Worm (Caenorhabditis elegans) whole organism, L3 larva: ENCODE results near the gene smex-1.

ENCODE experiments used
- R02D3.7 ChIP-seq: fragments of 150-350 bp; optimal IDR thresholded peaks from 2 replicates; lab custom pipeline; 2014; ENCODE audit warnings: missing biosample characterization, missing genetic modification characterization
- aly-2 ChIP-seq: fragments of 150-350 bp; optimal IDR thresholded peaks from 2 replicates; lab custom pipeline; 2014; ENCODE audit warnings: missing biosample characterization, missing genetic modification characterization
- ama-1 ChIP-seq: fragments of 150-350 bp; optimal IDR thresholded peaks from 2 replicates; lab custom pipeline; 2018
- ceh-28 ChIP-seq: fragments of 150-350 bp; optimal IDR thresholded peaks from 2 replicates; lab custom pipeline; 2014; ENCODE audit warnings: missing biosample characterization, missing genetic modification reagents, missing genetic modification characterization
- ceh-82 ChIP-seq: fragments of 150-350 bp; optimal IDR thresholded peaks from 2 replicates; lab custom pipeline; 2014; ENCODE audit warnings: missing biosample characterization, missing genetic modification characterization
- ceh-9 ChIP-seq: sonication (generic microtip); optimal IDR thresholded peaks from 2 replicates; lab custom pipeline; 2018; ENCODE audit warnings: missing biosample characterization, missing genetic modification characterization
- daf-12 ChIP-seq: fragments of 150-350 bp; optimal IDR thresholded peaks from 2 replicates; lab custom pipeline; 2014; ENCODE audit warnings: missing biosample characterization, missing genetic modification reagents, missing genetic modification characterization
- egl-27 ChIP-seq: sonication (generic microtip); optimal IDR thresholded peaks from 4 replicates; lab custom pipeline; 2017; ENCODE audit warnings: missing biosample characterization, missing genetic modification reagents, missing genetic modification characterization
- elt-1 ChIP-seq: fragments of 150-350 bp; optimal IDR thresholded peaks from 2 replicates; lab custom pipeline; 2014; ENCODE audit warnings: missing biosample characterization, missing genetic modification characterization
- elt-2 ChIP-seq: sonication (generic microtip); optimal IDR thresholded peaks from 2 replicates; lab custom pipeline; 2016; ENCODE audit warnings: missing genetic modification reagents, mild to moderate bottlenecking, missing genetic modification characterization, missing compliant biosample characterization
- eor-1 ChIP-seq, 2 experiments: fragments of 150-350 bp; optimal IDR thresholded peaks; 2 replicates each; lab custom pipeline; 2014 to 2018; ENCODE audit warnings: missing biosample characterization in 2 of 2, missing genetic modification characterization in 2 of 2
- fkh-10 ChIP-seq: sonication (generic microtip); optimal IDR thresholded peaks from 2 replicates; lab custom pipeline; 2017; ENCODE audit warnings: missing biosample characterization, missing genetic modification reagents, missing genetic modification characterization
- fkh-2 ChIP-seq: fragments of 150-350 bp; optimal IDR thresholded peaks from 2 replicates; lab custom pipeline; 2014; ENCODE audit warnings: missing biosample characterization, missing genetic modification reagents, missing genetic modification characterization
- jun-1 ChIP-seq: fragments of 150-350 bp; optimal IDR thresholded peaks from 2 replicates; lab custom pipeline; 2014; ENCODE audit warnings: missing biosample characterization, missing genetic modification reagents, missing genetic modification characterization
- lin-15B ChIP-seq: fragments of 150-350 bp; optimal IDR thresholded peaks from 2 replicates; lab custom pipeline; 2014; ENCODE audit warnings: missing biosample characterization, missing genetic modification characterization
- lin-39 ChIP-seq: fragments of 150-350 bp; optimal IDR thresholded peaks from 2 replicates; lab custom pipeline; 2018; ENCODE audit warnings: missing biosample characterization, missing genetic modification reagents, missing genetic modification characterization
- lsy-12 ChIP-seq: sonication (generic microtip); optimal IDR thresholded peaks from 2 replicates; lab custom pipeline; 2016; ENCODE audit warnings: mild to moderate bottlenecking, missing genetic modification characterization, missing compliant biosample characterization
- mdl-1 ChIP-seq: fragments of 150-350 bp; optimal IDR thresholded peaks from 2 replicates; lab custom pipeline; 2014; ENCODE audit warnings: missing biosample characterization, missing genetic modification characterization
- mml-1 ChIP-seq: fragments of 150-350 bp; sonication (generic microtip); optimal IDR thresholded peaks from 3 replicates; lab custom pipeline; 2014; ENCODE audit warnings: missing biosample characterization, missing genetic modification characterization
- nfya-1 ChIP-seq: sonication (generic microtip); optimal IDR thresholded peaks from 2 replicates; lab custom pipeline; 2017; ENCODE audit warnings: missing genetic modification characterization, mild to moderate bottlenecking, missing compliant biosample characterization, antibody characterized with exemption, moderate library complexity; ENCODE audit not compliant: insufficient read depth
- nhr-11 ChIP-seq: fragments of 150-350 bp; optimal IDR thresholded peaks from 2 replicates; lab custom pipeline; 2014; ENCODE audit warnings: missing biosample characterization, missing genetic modification characterization
- nhr-12 ChIP-seq: fragments of 150-350 bp; optimal IDR thresholded peaks from 2 replicates; lab custom pipeline; 2014; ENCODE audit warnings: missing biosample characterization, missing genetic modification characterization
- nhr-23 ChIP-seq: fragments of 150-350 bp; optimal IDR thresholded peaks from 2 replicates; lab custom pipeline; 2014; ENCODE audit warnings: missing biosample characterization, missing genetic modification reagents, missing genetic modification characterization
- nhr-237 ChIP-seq: fragments of 150-350 bp; optimal IDR thresholded peaks from 2 replicates; lab custom pipeline; 2014; ENCODE audit warnings: missing biosample characterization, missing genetic modification characterization
- nhr-25 ChIP-seq: sonication (generic microtip); optimal IDR thresholded peaks from 2 replicates; lab custom pipeline; 2017; ENCODE audit warnings: missing biosample characterization, missing genetic modification characterization
- nhr-43 ChIP-seq: sonication (generic microtip); optimal IDR thresholded peaks from 2 replicates; lab custom pipeline; 2016; ENCODE audit warnings: mild to moderate bottlenecking, missing genetic modification characterization, missing compliant biosample characterization; ENCODE audit not compliant: poor library complexity, severe bottlenecking
- nhr-67 ChIP-seq: fragments of 150-350 bp; optimal IDR thresholded peaks from 2 replicates; lab custom pipeline; 2014; ENCODE audit warnings: missing biosample characterization, missing genetic modification characterization
- nhr-76 ChIP-seq: fragments of 150-350 bp; sonication (generic microtip); optimal IDR thresholded peaks from 5 replicates; lab custom pipeline; 2014; ENCODE audit warnings: missing biosample characterization, missing genetic modification characterization
- nhr-77 ChIP-seq: fragments of 150-350 bp; optimal IDR thresholded peaks from 2 replicates; lab custom pipeline; 2014; ENCODE audit warnings: missing biosample characterization, missing genetic modification characterization
- pha-4 ChIP-seq: fragments of 150-350 bp; optimal IDR thresholded peaks from 2 replicates; lab custom pipeline; 2014; ENCODE audit warnings: missing biosample characterization, missing genetic modification reagents, missing genetic modification characterization
- pqm-1 ChIP-seq: fragments of 150-350 bp; optimal IDR thresholded peaks from 2 replicates; lab custom pipeline; 2017; ENCODE audit warnings: missing biosample characterization, missing genetic modification characterization, inconsistent platforms
- sea-2 ChIP-seq: fragments of 150-350 bp; sonication (generic microtip); optimal IDR thresholded peaks from 4 replicates; lab custom pipeline; 2014; ENCODE audit warnings: missing biosample characterization, missing genetic modification reagents, missing genetic modification characterization
- skn-1 ChIP-seq: fragments of 150-350 bp; optimal IDR thresholded peaks from 2 replicates; lab custom pipeline; 2014; ENCODE audit warnings: missing biosample characterization, missing genetic modification characterization
- snpc-4 ChIP-seq: fragments of 150-350 bp; optimal IDR thresholded peaks from 2 replicates; lab custom pipeline; 2014; ENCODE audit warnings: missing biosample characterization, missing genetic modification characterization
- tbx-2 ChIP-seq: sonication (generic microtip); optimal IDR thresholded peaks from 2 replicates; lab custom pipeline; 2016; ENCODE audit warnings: mild to moderate bottlenecking, missing genetic modification characterization, missing compliant biosample characterization
- unc-39 ChIP-seq: sonication (generic microtip); optimal IDR thresholded peaks from 4 replicates; lab custom pipeline; 2017; ENCODE audit warnings: missing biosample characterization, missing genetic modification characterization
- unc-62 ChIP-seq: fragments of 150-350 bp; sonication (generic microtip); optimal IDR thresholded peaks from 4 replicates; lab custom pipeline; 2014; ENCODE audit warnings: missing biosample characterization, missing genetic modification reagents, missing genetic modification characterization
- ztf-11 ChIP-seq: fragments of 150-350 bp; optimal IDR thresholded peaks from 2 replicates; lab custom pipeline; 2014; ENCODE audit warnings: missing biosample characterization, missing genetic modification characterization

Gene smex-1

DNA sequence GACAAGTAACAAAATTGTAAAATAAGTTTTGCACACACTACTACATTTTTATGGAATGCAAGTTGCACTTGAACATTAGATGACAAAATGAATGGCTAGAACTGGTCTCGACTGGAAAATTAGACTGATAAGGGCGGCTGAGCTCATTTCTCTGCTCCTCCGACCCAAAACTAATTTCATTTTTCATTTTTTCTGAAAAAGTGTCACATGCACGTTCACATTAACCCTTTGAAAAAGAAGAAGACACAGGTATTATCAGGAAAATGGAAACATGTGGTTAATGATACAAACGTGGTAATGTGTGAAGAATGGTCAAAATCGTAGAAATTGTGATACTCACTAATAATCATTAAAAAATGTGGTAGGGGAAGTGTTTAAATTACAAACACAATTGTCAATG is 11.2 kb upstream of the smex-1 start:
- TF ChIP-seq lin-39 = no peak
- TF ChIP-seq egl-27 = no peak
- TF ChIP-seq eor-1 (tag; optimal IDR thresholded peaks at IDR 0.05; lab: Kevin White, UChicago) = no peak
- TF ChIP-seq pqm-1 (tag; lab: Kevin White, UChicago) = peak; percentile 71
- no peak for TF ChIP-seq unc-39 (tag; lab: Kevin White, UChicago)
- TF ChIP-seq skn-1 (tag; lab: Kevin White, UChicago) = no peak
- TF ChIP-seq elt-2 (tag; lab: Kevin White, UChicago) = peak; percentile 81

DNA sequence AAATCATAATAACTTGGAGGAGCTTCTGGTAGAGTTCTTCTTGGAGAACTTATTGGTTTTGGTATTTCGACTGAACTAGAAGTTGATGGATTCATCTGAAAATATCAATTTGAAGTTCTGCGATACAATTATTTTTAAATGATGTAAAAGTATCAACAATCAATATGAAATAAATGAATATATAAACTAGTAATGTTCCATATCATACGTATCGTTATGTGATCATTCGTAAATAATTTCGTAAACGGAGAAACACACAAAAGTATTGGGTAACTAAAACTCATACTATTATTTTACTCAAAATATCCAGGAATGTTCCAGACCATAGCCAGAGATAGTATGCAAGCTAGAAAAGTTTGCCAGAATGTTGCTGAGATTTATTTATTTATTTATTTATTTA is 10.6 kb upstream of the smex-1 start, which contains the start of gene W02D7.8:
Gene W02D7.8, minus strand, starts transcription at position 101 of the 400 bp plus-strand sequence.
- TF ChIP-seq lsy-12 (tag; lab: Kevin White, UChicago) (no peak), unc-39 (tag; lab: Kevin White, UChicago) (no peak), nhr-23 (tag; lab: Kevin White, UChicago) (no peak), elt-2 (tag; lab: Kevin White, UChicago) (no peak), daf-12 (tag; lab: Kevin White, UChicago) (no peak)

DNA sequence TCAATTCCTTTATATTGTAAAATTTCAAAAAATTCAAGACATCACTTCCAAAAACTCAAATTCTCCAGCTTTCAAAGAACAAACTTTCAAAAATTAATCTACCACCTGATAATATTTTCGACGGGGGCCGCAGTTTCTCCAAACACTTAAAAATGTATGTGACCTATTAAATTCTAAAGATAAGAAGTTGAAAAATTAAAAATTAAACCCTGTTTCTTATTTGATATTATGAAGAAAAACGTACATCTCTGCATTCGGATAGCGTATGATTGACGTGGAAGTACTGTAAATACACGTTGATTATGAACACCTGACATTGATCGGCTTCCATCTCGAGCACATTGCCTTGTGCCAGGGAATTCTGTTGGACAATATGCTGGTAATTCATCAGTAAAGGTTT is 10.2 kb upstream of the smex-1 start:
- TF ChIP-seq elt-1 (tag; lab: Kevin White, UChicago) (no peak), elt-2 (tag; lab: Kevin White, UChicago) (peak; percentile 70), nhr-25 (no peak), mml-1 (tag; lab: Kevin White, UChicago) (no peak), nhr-237 (tag; lab: Kevin White, UChicago) (no peak), pha-4 (tag; lab: Kevin White, UChicago) (peak; percentile 23), ceh-28 (no peak), aly-2 (no peak), nhr-11 (tag; lab: Kevin White, UChicago) (no peak), nhr-43 (no peak), unc-39 (tag; lab: Kevin White, UChicago) (no peak), snpc-4 (tag; lab: Kevin White, UChicago) (no peak), daf-12 (tag; lab: Kevin White, UChicago) (no peak), pqm-1 (tag; lab: Kevin White, UChicago) (peak; percentile 58)

DNA sequence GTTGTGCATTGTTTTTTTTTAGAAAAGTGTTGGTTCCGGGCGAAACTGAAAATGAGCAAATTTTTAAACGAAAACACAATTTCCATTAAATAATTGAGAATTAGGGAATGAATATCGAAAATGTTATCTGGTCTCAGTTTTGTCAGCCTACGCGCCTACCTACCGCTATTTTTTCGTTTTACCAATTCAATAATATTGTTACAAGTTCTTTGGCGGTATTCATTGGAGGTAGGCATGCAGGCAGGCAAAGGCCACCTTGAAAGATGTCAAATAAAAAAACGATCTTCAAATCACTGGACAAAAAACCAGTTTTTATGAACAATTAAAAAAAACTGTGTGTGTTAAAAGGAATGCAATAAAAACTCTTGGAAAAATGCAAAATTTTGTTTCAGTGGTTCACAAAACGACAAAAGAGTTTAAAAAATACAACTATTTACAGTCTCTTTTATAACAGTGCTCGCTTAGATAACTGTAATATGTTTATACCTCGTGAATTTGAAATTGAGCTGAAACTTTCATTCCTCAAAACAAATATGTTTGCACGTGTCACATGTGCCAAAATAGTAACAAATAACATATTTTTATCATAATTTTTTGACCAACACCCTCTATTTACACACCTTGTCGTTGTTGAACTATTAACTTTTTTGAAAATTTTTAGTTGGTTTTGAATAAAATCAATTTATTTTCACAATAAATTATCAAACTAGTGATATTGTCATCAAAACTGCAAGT is 8.9 kb upstream of the smex-1 start, which contains the start of gene W02D7.11:
Gene W02D7.11, minus strand, starts transcription at position 51 of the 735 bp plus-strand sequence.
- TF ChIP-seq pqm-1 (tag; lab: Kevin White, UChicago) = peak; percentile 9
- no peak for TF ChIP-seq elt-1 (tag; lab: Kevin White, UChicago)
- TF ChIP-seq snpc-4 (tag; lab: Kevin White, UChicago) = no peak
- TF ChIP-seq pha-4 (tag; lab: Kevin White, UChicago) = peak; percentile 87
- TF ChIP-seq elt-2 (tag; lab: Kevin White, UChicago) = peak; percentile 36

DNA sequence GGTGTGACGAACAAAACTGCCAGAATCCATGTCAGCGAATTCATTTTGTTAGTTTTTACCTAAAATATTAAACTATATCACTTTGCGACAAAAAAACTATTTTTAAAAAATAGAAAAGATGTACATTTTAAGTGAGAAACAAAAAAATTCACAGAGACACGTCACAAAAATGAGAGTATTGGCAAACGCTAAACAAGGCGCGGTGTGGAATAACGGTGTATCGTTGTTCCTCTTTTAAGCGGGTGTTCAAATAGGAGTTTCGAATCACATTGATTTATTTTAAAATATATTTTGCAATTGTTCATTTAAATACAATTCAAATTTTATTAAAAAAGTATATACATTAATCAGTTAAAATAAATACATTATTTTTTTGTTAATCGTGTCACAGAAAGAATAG is 6.8 kb upstream of the smex-1 start, which contains the start of gene sel-9:
Gene sel-9, minus strand, starts transcription at position 59 of the 400 bp plus-strand sequence.
- TF ChIP-seq pha-4 (tag; lab: Kevin White, UChicago) (peak; percentile 60), elt-2 (tag; lab: Kevin White, UChicago) (peak; percentile 22), nfya-1 (peak; percentile 54), ceh-28 (peak; percentile 9), nhr-23 (tag; lab: Kevin White, UChicago) (peak; percentile 46), lin-15B (tag; lab: Kevin White, UChicago) (peak; percentile 74), elt-1 (tag; lab: Kevin White, UChicago) (no peak), egl-27 (no peak), unc-62 (no peak), fkh-2 (tag; lab: Kevin White, UChicago) (no peak), R02D3.7 (tag; lab: Kevin White, UChicago) (no peak), skn-1 (tag; lab: Kevin White, UChicago) (peak; percentile 16), mdl-1 (tag; lab: Kevin White, UChicago) (no peak), sea-2 (no peak), nhr-77 (no peak)

DNA sequence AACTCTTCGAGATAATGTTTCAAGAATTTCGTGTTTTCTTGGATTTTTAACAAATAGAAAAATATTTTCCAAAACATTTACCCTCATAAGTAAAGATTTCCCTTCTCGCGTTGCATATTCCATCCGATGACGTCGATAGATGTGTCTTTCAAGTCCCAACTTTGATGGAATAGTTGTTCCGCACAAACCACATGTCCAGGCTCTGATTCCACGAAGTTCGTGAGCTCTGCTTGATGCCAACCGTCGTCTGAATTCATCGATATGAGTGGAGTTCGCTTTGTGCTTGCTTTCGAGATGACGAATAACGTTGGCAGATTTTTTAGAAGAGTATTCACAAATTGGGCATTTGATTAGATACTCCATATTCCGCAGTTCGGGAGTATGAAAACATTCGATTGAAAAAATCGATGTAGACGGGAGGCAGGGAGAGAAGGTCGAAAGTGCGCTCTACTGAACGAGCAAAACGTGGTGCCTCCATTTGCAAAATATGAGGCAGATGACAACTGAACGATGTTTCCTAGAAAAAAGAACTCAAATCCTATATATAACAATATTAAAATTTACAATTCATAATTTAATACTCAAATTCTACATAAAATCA is 5.3 kb upstream of the smex-1 start, which contains the start of gene W02D7.6:
Gene W02D7.6, minus strand, starts transcription at position 573 of the 601 bp plus-strand sequence.
- TF ChIP-seq R02D3.7 (tag; lab: Kevin White, UChicago) = no peak
- TF ChIP-seq eor-1 (tag; optimal IDR thresholded peaks at IDR 0.05; lab: Kevin White, UChicago) = no peak
- no peak for TF ChIP-seq nhr-12
- TF ChIP-seq pqm-1 (tag; lab: Kevin White, UChicago) = peak; percentile 8
- no peak for TF ChIP-seq nhr-11 (tag; lab: Kevin White, UChicago)
- TF ChIP-seq unc-39 (tag; lab: Kevin White, UChicago) = no peak
- peak; percentile 23 for TF ChIP-seq pha-4 (tag; lab: Kevin White, UChicago)
- TF ChIP-seq daf-12 (tag; lab: Kevin White, UChicago) = no peak
- no peak for TF ChIP-seq egl-27
- TF ChIP-seq ztf-11 = no peak
- TF ChIP-seq ceh-9 (tag; lab: Kevin White, UChicago) = no peak
- TF ChIP-seq jun-1 (tag; lab: Kevin White, UChicago) = no peak
- no peak for TF ChIP-seq sea-2
- TF ChIP-seq ceh-82 (tag; lab: Kevin White, UChicago) = no peak
- no peak for TF ChIP-seq mml-1 (tag; lab: Kevin White, UChicago)
- no peak for TF ChIP-seq nhr-77
- TF ChIP-seq tbx-2 (tag; lab: Kevin White, UChicago) = no peak
- peak; percentile 70 for TF ChIP-seq ama-1
- TF ChIP-seq nhr-76 (tag; lab: Kevin White, UChicago) = no peak
- TF ChIP-seq nhr-67 (tag; lab: Kevin White, UChicago) = no peak
- TF ChIP-seq fkh-10 (GFP tag; lab: Kevin White, UChicago) = no peak
